Worm (Caenorhabditis elegans) whole organism, midembryonic: ENCODE data around the gene srw-120.

Source experiments
- T22C8.4 ChIP-seq: fragments of 200-800 bp; sonication (Bioruptor generic); IDR thresholded peaks from 2 replicates; pipeline ENCODE4 v1.3.6; 2022; ENCODE audit warnings: missing genetic modification characterization, missing compliant biosample characterization
- cog-1 ChIP-seq: sonication (generic microtip); optimal IDR thresholded peaks from 2 replicates; lab custom pipeline; 2016; ENCODE audit warnings: missing genetic modification characterization, missing compliant biosample characterization
- flt-1 ChIP-seq: fragments of 200-800 bp; sonication (Bioruptor generic); IDR thresholded peaks from 2 replicates; pipeline ENCODE4 v1.3.6; 2022; ENCODE audit warnings: missing genetic modification characterization, missing compliant biosample characterization
- klf-2 ChIP-seq: fragments of 200-800 bp; sonication (Bioruptor generic); conservative IDR thresholded peaks from 2 replicates; pipeline ENCODE4 v1.3.6; 2022; ENCODE audit warnings: missing genetic modification reagents, missing genetic modification characterization, missing compliant biosample characterization
- med-1 ChIP-seq: sonication (generic microtip); optimal IDR thresholded peaks from 2 replicates; lab custom pipeline; 2017; ENCODE audit warnings: missing genetic modification characterization, mild to moderate bottlenecking, missing compliant biosample characterization, antibody characterized with exemption, missing genetic modification reagents; ENCODE audit not compliant: insufficient read depth
- ref-1 ChIP-seq: fragments of 200-800 bp; sonication (Bioruptor generic); conservative IDR thresholded peaks from 2 replicates; pipeline ENCODE4 v1.3.6; 2022; ENCODE audit warnings: missing genetic modification reagents, missing genetic modification characterization, missing compliant biosample characterization
- tab-1 ChIP-seq: fragments of 200-800 bp; sonication (Bioruptor generic); IDR thresholded peaks from 2 replicates; pipeline ENCODE4 v1.3.6; 2022; ENCODE audit warnings: missing genetic modification characterization, missing compliant biosample characterization
- ztf-23 ChIP-seq: fragments of 200-800 bp; sonication (Bioruptor generic); IDR thresholded peaks from 2 replicates; pipeline ENCODE4 v1.3.6; 2022; ENCODE audit warnings: missing genetic modification reagents, missing genetic modification characterization, missing compliant biosample characterization
- ztf-29 ChIP-seq: fragments of 200-800 bp; sonication (Bioruptor generic); IDR thresholded peaks from 2 replicates; pipeline ENCODE4 v1.3.6; 2022; ENCODE audit warnings: missing genetic modification reagents, missing genetic modification characterization, missing compliant biosample characterization

DNA sequence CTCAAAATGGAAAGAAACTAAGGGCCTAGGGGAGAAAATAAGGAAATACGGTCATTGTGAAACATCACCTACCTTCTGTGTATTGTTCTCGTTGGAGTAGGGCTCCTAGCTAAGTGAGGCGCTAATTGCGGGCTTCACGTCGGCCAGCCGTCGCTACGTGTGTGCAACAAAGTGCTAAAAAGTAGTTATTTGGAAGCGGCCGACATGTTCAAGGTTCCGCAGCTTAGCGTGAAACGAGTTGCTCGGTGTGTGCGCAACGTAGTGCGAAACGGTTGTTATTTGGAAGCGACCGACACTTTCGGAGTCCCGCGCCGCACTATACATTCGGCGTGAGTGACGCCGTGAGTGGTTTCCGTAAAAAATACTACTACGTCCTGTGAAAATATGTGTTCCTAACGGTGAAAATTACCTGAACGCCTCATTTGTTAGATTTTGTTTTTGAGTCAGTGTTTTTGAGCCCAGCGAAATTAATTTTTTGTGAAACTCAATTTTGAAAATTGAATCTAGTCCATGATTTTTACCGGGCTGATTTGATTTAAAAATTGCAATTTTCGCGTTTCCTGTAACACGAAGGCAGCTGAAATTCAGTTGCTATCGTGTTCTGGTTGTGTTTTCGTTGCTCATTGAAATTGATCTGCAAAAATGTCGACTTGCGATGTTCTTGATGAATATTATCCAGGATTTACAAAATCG lies 24.6 kb downstream of the srw-120 start, which contains the start of gene srw-129:
- TF ChIP-seq klf-2 (GFP tag; lab: Robert Waterston, UW) (no peak), ztf-23 (GFP tag; lab: Robert Waterston, UW) (no peak), cog-1 (no peak), T22C8.4 (no peak), med-1 (GFP tag; lab: Kevin White, UChicago) (no peak), flt-1 (GFP tag; lab: Robert Waterston, UW) (no peak), tab-1 (GFP tag; lab: Robert Waterston, UW) (no peak), ref-1 (GFP tag; lab: Robert Waterston, UW) (no peak), ztf-29 (GFP tag; lab: Robert Waterston, UW) (no peak)
